Worm (Caenorhabditis elegans) whole organism, late embryonic: Measurements from ENCODE around the gene unc-10.

Source experiments
- ama-1 ChIP-seq: fragments of 150-350 bp; optimal IDR thresholded peaks from 2 replicates; lab custom pipeline; 2014
- ceh-24 ChIP-seq: sonication (generic microtip); optimal IDR thresholded peaks from 2 replicates; lab custom pipeline; 2016; ENCODE audit warnings: mild to moderate bottlenecking, missing genetic modification characterization, missing compliant biosample characterization
- ceh-30 ChIP-seq: fragments of 150-350 bp; optimal IDR thresholded peaks from 2 replicates; lab custom pipeline; 2014; ENCODE audit warnings: missing biosample characterization, missing genetic modification characterization
- ceh-9 ChIP-seq: sonication (generic microtip); optimal IDR thresholded peaks from 2 replicates; lab custom pipeline; 2016; ENCODE audit warnings: mild to moderate bottlenecking, missing genetic modification characterization, inconsistent platforms, missing compliant biosample characterization
- elt-2 ChIP-seq: sonication (generic microtip); optimal IDR thresholded peaks from 2 replicates; lab custom pipeline; 2016; ENCODE audit warnings: missing genetic modification reagents, missing genetic modification characterization, missing compliant biosample characterization
- fkh-10 ChIP-seq: fragments of 150-350 bp; optimal IDR thresholded peaks from 2 replicates; lab custom pipeline; 2014; ENCODE audit warnings: missing biosample characterization, missing genetic modification reagents, missing genetic modification characterization
- fkh-6 ChIP-seq: sonication (generic microtip); optimal IDR thresholded peaks from 2 replicates; lab custom pipeline; 2016; ENCODE audit warnings: missing genetic modification characterization, missing compliant biosample characterization
- madf-2 ChIP-seq: sonication (generic microtip); optimal IDR thresholded peaks from 2 replicates; lab custom pipeline; 2017; ENCODE audit warnings: missing genetic modification characterization, missing compliant biosample characterization
- nfya-1 ChIP-seq: sonication (generic microtip); optimal IDR thresholded peaks from 2 replicates; lab custom pipeline; 2017; ENCODE audit warnings: missing genetic modification characterization, mild to moderate bottlenecking, missing compliant biosample characterization, antibody characterized with exemption, moderate library complexity
- nhr-11 ChIP-seq: fragments of 150-350 bp; optimal IDR thresholded peaks from 2 replicates; lab custom pipeline; 2014; ENCODE audit warnings: missing biosample characterization, missing genetic modification characterization
- npax-4 ChIP-seq: sonication (generic microtip); optimal IDR thresholded peaks from 2 replicates; lab custom pipeline; 2016; ENCODE audit warnings: missing genetic modification characterization, missing compliant biosample characterization
- pha-2 ChIP-seq: sonication (generic microtip); optimal IDR thresholded peaks from 2 replicates; lab custom pipeline; 2017; ENCODE audit warnings: mild to moderate bottlenecking, missing genetic modification characterization, missing compliant biosample characterization
- unc-55 ChIP-seq: sonication (generic microtip); optimal IDR thresholded peaks from 2 replicates; lab custom pipeline; 2017; ENCODE audit warnings: missing biosample characterization, missing genetic modification reagents, missing genetic modification characterization

DNA sequence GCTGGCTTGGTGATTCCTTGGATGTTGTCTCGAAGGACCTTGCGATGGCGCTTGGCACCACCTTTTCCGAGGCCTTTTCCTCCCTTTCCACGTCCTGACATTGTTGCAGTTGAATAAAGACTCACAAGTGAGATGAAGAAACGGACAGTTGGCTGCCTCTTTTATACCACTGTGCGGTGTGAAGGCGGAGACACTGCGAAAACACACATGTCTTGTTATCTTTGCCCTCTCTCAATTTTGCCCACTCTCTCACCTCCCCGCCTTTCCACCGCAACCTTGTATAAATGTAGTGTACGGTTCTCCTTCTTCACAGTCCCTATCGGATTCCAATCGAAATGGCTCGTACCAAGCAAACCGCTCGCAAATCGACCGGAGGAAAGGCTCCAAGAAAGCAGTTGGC lies 29.7 kb upstream of the unc-10 start, which contains the start of the genes his-38 and his-40:
- no peak for TF ChIP-seq npax-4 (tag; lab: Kevin White, UChicago)
- TF ChIP-seq elt-2 (tag; lab: Kevin White, UChicago), result no peak
- no peak for TF ChIP-seq nhr-11 (tag; lab: Kevin White, UChicago)
- no peak for TF ChIP-seq ceh-30 (tag; lab: Kevin White, UChicago)
- TF ChIP-seq ceh-9 (tag; lab: Kevin White, UChicago), result no peak
- no peak for TF ChIP-seq fkh-10
- no peak for TF ChIP-seq pha-2
- TF ChIP-seq nfya-1 (tag; lab: Kevin White, UChicago), result no peak
- TF ChIP-seq ceh-24 (tag; lab: Kevin White, UChicago), result no peak
- TF ChIP-seq madf-2 (tag; lab: Kevin White, UChicago), result no peak
- TF ChIP-seq ama-1 (lab: Kevin White, UChicago), result no peak
- TF ChIP-seq unc-55 (GFP tag; lab: Kevin White, UChicago), result no peak
- TF ChIP-seq fkh-6 (tag; lab: Kevin White, UChicago), result no peak
